Worm (Caenorhabditis elegans) whole organism, mixed stage, embryonic: ENCODE measurements around the gene F07A11.4.
A peak's percentile ranks its signal among the peaks of the same experiment; 100 is the strongest.

Experiments used
- M03D4.4 ChIP-seq: sonication (generic microtip); optimal IDR thresholded peaks from 2 replicates; lab custom pipeline; 2017; ENCODE audit warnings: mild to moderate bottlenecking, missing genetic modification characterization, missing compliant biosample characterization
- bed-3 ChIP-seq: fragments of 200-800 bp; sonication (Bioruptor generic); optimal IDR thresholded peaks from 3 replicates; lab custom pipeline; 2018; ENCODE audit warnings: mild to moderate bottlenecking, missing genetic modification characterization, moderate library complexity, missing compliant biosample characterization
- blmp-1 ChIP-seq: fragments of 150-350 bp; optimal IDR thresholded peaks from 2 replicates; lab custom pipeline; 2014; ENCODE audit warnings: missing biosample characterization, missing genetic modification characterization
- ceh-39 ChIP-seq: fragments of 150-350 bp; optimal IDR thresholded peaks from 2 replicates; lab custom pipeline; 2014; ENCODE audit warnings: missing biosample characterization, missing genetic modification characterization
- ceh-43 ChIP-seq: fragments of 200-800 bp; sonication (Bioruptor generic); optimal IDR thresholded peaks from 2 replicates; lab custom pipeline; 2018; ENCODE audit warnings: mild to moderate bottlenecking, missing genetic modification characterization, moderate library complexity, missing compliant biosample characterization
- ceh-83 ChIP-seq: fragments of 200-800 bp; sonication (Bioruptor generic); optimal IDR thresholded peaks from 2 replicates; lab custom pipeline; 2018; ENCODE audit warnings: mild to moderate bottlenecking, missing genetic modification characterization, missing compliant biosample characterization
- ces-1 ChIP-seq: fragments of 150-350 bp; optimal IDR thresholded peaks from 2 replicates; lab custom pipeline; 2014; ENCODE audit warnings: missing biosample characterization, missing genetic modification reagents, missing genetic modification characterization
- cnd-1 ChIP-seq: fragments of 200-800 bp; sonication (Bioruptor generic); optimal IDR thresholded peaks from 2 replicates; lab custom pipeline; 2018; ENCODE audit warnings: mild to moderate bottlenecking, missing genetic modification characterization, missing compliant biosample characterization
- drap-1 ChIP-seq: fragments of 200-800 bp; sonication (Bioruptor generic); optimal IDR thresholded peaks from 3 replicates; lab custom pipeline; 2018; ENCODE audit warnings: mild to moderate bottlenecking, missing genetic modification characterization, missing compliant biosample characterization
- elt-1 ChIP-seq: sonication (generic microtip); optimal IDR thresholded peaks from 2 replicates; lab custom pipeline; 2017; ENCODE audit warnings: missing genetic modification characterization, mild to moderate bottlenecking, missing compliant biosample characterization, antibody characterized with exemption, moderate library complexity, borderline replicate concordance; ENCODE audit not compliant: insufficient read depth
- elt-3 ChIP-seq: fragments of 150-350 bp; optimal IDR thresholded peaks from 2 replicates; lab custom pipeline; 2014; ENCODE audit warnings: missing biosample characterization, missing genetic modification characterization
- flh-1 ChIP-seq: fragments of 200-800 bp; sonication (Bioruptor generic); optimal IDR thresholded peaks from 2 replicates; lab custom pipeline; 2018; ENCODE audit warnings: mild to moderate bottlenecking, missing genetic modification characterization, moderate library complexity, missing compliant biosample characterization
- ham-2 ChIP-seq: fragments of 200-800 bp; sonication (Bioruptor generic); optimal IDR thresholded peaks from 2 replicates; lab custom pipeline; 2018; ENCODE audit warnings: mild to moderate bottlenecking, missing genetic modification characterization, missing compliant biosample characterization
- lin-32 ChIP-seq: fragments of 200-800 bp; sonication (Bioruptor generic); optimal IDR thresholded peaks from 2 replicates; lab custom pipeline; 2018; ENCODE audit warnings: mild to moderate bottlenecking, missing genetic modification characterization, missing compliant biosample characterization
- lsy-2 ChIP-seq: fragments of 150-350 bp; optimal IDR thresholded peaks from 2 replicates; lab custom pipeline; 2014; ENCODE audit warnings: missing biosample characterization, missing genetic modification characterization
- mab-5 ChIP-seq: fragments of 150-350 bp; optimal IDR thresholded peaks from 2 replicates; lab custom pipeline; 2014; ENCODE audit warnings: missing biosample characterization, missing genetic modification characterization
- mep-1 ChIP-seq: fragments of 150-350 bp; optimal IDR thresholded peaks from 2 replicates; lab custom pipeline; 2017; ENCODE audit warnings: missing biosample characterization, missing genetic modification reagents, missing genetic modification characterization, inconsistent platforms
- mls-2 ChIP-seq: sonication (generic microtip); optimal IDR thresholded peaks from 2 replicates; lab custom pipeline; 2016; ENCODE audit warnings: mild to moderate bottlenecking, missing genetic modification characterization, moderate library complexity, missing compliant biosample characterization
- nhr-12 ChIP-seq: fragments of 150-350 bp; optimal IDR thresholded peaks from 2 replicates; lab custom pipeline; 2014; ENCODE audit warnings: missing biosample characterization, missing genetic modification characterization
- nhr-237 ChIP-seq: fragments of 150-350 bp; optimal IDR thresholded peaks from 2 replicates; lab custom pipeline; 2014; ENCODE audit warnings: missing biosample characterization, missing genetic modification characterization
- nhr-28 ChIP-seq: fragments of 150-350 bp; optimal IDR thresholded peaks from 2 replicates; lab custom pipeline; 2014; ENCODE audit warnings: missing biosample characterization, missing genetic modification characterization
- nhr-76 ChIP-seq: sonication (generic microtip); optimal IDR thresholded peaks from 2 replicates; lab custom pipeline; 2017; ENCODE audit warnings: missing biosample characterization, missing genetic modification characterization
- pha-4 ChIP-seq: fragments of 150-350 bp; optimal IDR thresholded peaks from 2 replicates; lab custom pipeline; 2018; ENCODE audit warnings: missing biosample characterization, missing genetic modification reagents, missing genetic modification characterization
- sem-2 ChIP-seq: fragments of 200-800 bp; sonication (Bioruptor generic); optimal IDR thresholded peaks from 2 replicates; lab custom pipeline; 2018; ENCODE audit warnings: mild to moderate bottlenecking, missing genetic modification characterization, missing compliant biosample characterization
- snpc-4 ChIP-seq: fragments of 150-350 bp; optimal IDR thresholded peaks from 2 replicates; lab custom pipeline; 2014; ENCODE audit warnings: missing biosample characterization, missing genetic modification characterization
- sptf-1 ChIP-seq: sonication (generic microtip); optimal IDR thresholded peaks from 2 replicates; lab custom pipeline; 2017; ENCODE audit warnings: mild to moderate bottlenecking, missing genetic modification characterization, moderate library complexity, missing compliant biosample characterization
- unc-120 ChIP-seq: sonication (generic microtip); optimal IDR thresholded peaks from 2 replicates; lab custom pipeline; 2017; ENCODE audit warnings: missing genetic modification characterization, missing compliant biosample characterization; ENCODE audit not compliant: poor library complexity, severe bottlenecking
- unc-62 ChIP-seq: fragments of 150-350 bp; optimal IDR thresholded peaks from 2 replicates; lab custom pipeline; 2014; ENCODE audit warnings: missing biosample characterization, missing genetic modification reagents, missing genetic modification characterization
- zip-8 ChIP-seq: fragments of 150-350 bp; optimal IDR thresholded peaks from 2 replicates; lab custom pipeline; 2014; ENCODE audit warnings: missing biosample characterization, missing genetic modification characterization
- ztf-11 ChIP-seq: fragments of 150-350 bp; optimal IDR thresholded peaks from 2 replicates; lab custom pipeline; 2014; ENCODE audit warnings: missing biosample characterization, missing genetic modification characterization

Gene F07A11.4

ce11 chrII:11649239-11649638, 48.4 kb downstream of the F07A11.4 start:
- no peak for TF ChIP-seq nhr-28 (tag; lab: Kevin White, UChicago)
- no peak for TF ChIP-seq nhr-76 (tag; lab: Kevin White, UChicago)
- no peak for TF ChIP-seq zip-8 (tag; lab: Kevin White, UChicago)
- TF ChIP-seq unc-120 (tag; lab: Kevin White, UChicago): no peak
- TF ChIP-seq ceh-83 (GFP tag; lab: Kevin White, UChicago): no peak
- no peak for TF ChIP-seq flh-1 (GFP tag; lab: Kevin White, UChicago)
- TF ChIP-seq mep-1 (tag; lab: Kevin White, UChicago): no peak
- no peak for TF ChIP-seq mls-2 (tag; lab: Kevin White, UChicago)
- TF ChIP-seq ceh-39 (tag; lab: Kevin White, UChicago): no peak
- no peak for TF ChIP-seq sem-2 (GFP tag; lab: Kevin White, UChicago)
- TF ChIP-seq bed-3 (GFP tag; lab: Kevin White, UChicago): no peak
- TF ChIP-seq mab-5 (tag; lab: Kevin White, UChicago): no peak
- no peak for TF ChIP-seq blmp-1 (tag; lab: Kevin White, UChicago)
- TF ChIP-seq M03D4.4: no peak
- TF ChIP-seq ceh-43 (GFP tag; lab: Kevin White, UChicago): no peak
- no peak for TF ChIP-seq nhr-237 (tag; lab: Kevin White, UChicago)
- no peak for TF ChIP-seq pha-4

- no peak for TF ChIP-seq unc-120 (tag; lab: Kevin White, UChicago)
- TF ChIP-seq ces-1 (GFP tag; lab: Kevin White, UChicago): no peak
These were observed 50.3 kb downstream of the F07A11.4 start, which contains the start of gene coa-7 for ce11 chrII:11650975-11651588. Gene coa-7, minus strand, starts transcription at chrII:11651148.

- TF ChIP-seq sptf-1 (tag; lab: Kevin White, UChicago): no peak
- no peak for TF ChIP-seq nhr-12 (tag; lab: Kevin White, UChicago)
- TF ChIP-seq mep-1 (tag; lab: Kevin White, UChicago): no peak
- TF ChIP-seq ces-1 (GFP tag; lab: Kevin White, UChicago): no peak
- TF ChIP-seq ztf-11 (tag; lab: Kevin White, UChicago): no peak
- no peak for TF ChIP-seq pha-4
- no peak for TF ChIP-seq elt-1 (tag; lab: Kevin White, UChicago)
- no peak for TF ChIP-seq bed-3 (GFP tag; lab: Kevin White, UChicago)
- no peak for TF ChIP-seq snpc-4 (tag; lab: Kevin White, UChicago)
- TF ChIP-seq, all 35 proteins: peak for 0
These were observed 51.3 kb downstream of the F07A11.4 start for ce11 chrII:11652125-11652524.

ce11 chrII:11652679-11653174, 51.9 kb downstream of the F07A11.4 start, which contains the start of the genes rad-23 and rpn-12:
Gene rad-23, minus strand, starts transcription at chrII:11652729.
Gene rpn-12, plus strand, starts transcription at chrII:11653124.
- TF ChIP-seq lsy-2 (tag; lab: Kevin White, UChicago) (peak; percentile 73), ceh-39 (tag; lab: Kevin White, UChicago) (peak; percentile 33), nhr-237 (tag; lab: Kevin White, UChicago) (peak; percentile 4), mep-1 (tag; lab: Kevin White, UChicago) (peak; percentile 90), sem-2 (GFP tag; lab: Kevin White, UChicago) (no peak)
- TF ChIP-seq, all 35 proteins: peak for 4

- TF ChIP-seq unc-62 (GFP tag; lab: Kevin White, UChicago): no peak
- no peak for TF ChIP-seq elt-1 (tag; lab: Kevin White, UChicago)
- TF ChIP-seq nhr-76 (tag; lab: Kevin White, UChicago): no peak
- no peak for TF ChIP-seq nhr-28 (tag; lab: Kevin White, UChicago)
- TF ChIP-seq lin-32 (GFP tag; lab: Kevin White, UChicago): no peak
- TF ChIP-seq nhr-237 (tag; lab: Kevin White, UChicago): no peak
- no peak for TF ChIP-seq lsy-2 (tag; lab: Kevin White, UChicago)
- TF ChIP-seq ces-1 (GFP tag; lab: Kevin White, UChicago): no peak
- no peak for TF ChIP-seq unc-120 (tag; lab: Kevin White, UChicago)
These were observed 56.3 kb downstream of the F07A11.4 start, which contains the start of gene nep-1 for ce11 chrII:11657079-11657478. Gene nep-1, minus strand, starts transcription at chrII:11657179.

ce11 chrII:11658854-11659253, 58.0 kb downstream of the F07A11.4 start:
- TF ChIP-seq nhr-237 (tag; lab: Kevin White, UChicago) (no peak), zip-8 (tag; lab: Kevin White, UChicago) (no peak), nhr-28 (tag; lab: Kevin White, UChicago) (no peak), ces-1 (GFP tag; lab: Kevin White, UChicago) (no peak), unc-62 (GFP tag; lab: Kevin White, UChicago) (no peak), nhr-12 (tag; lab: Kevin White, UChicago) (no peak), mls-2 (tag; lab: Kevin White, UChicago) (no peak), cnd-1 (tag; lab: Kevin White, UChicago) (no peak), mab-5 (tag; lab: Kevin White, UChicago) (no peak), ztf-11 (tag; lab: Kevin White, UChicago) (no peak), sptf-1 (tag; lab: Kevin White, UChicago) (no peak), ceh-39 (tag; lab: Kevin White, UChicago) (no peak), elt-3 (tag; lab: Kevin White, UChicago) (no peak), flh-1 (GFP tag; lab: Kevin White, UChicago) (no peak), mep-1 (tag; lab: Kevin White, UChicago) (no peak), snpc-4 (tag; lab: Kevin White, UChicago) (no peak), drap-1 (GFP tag; lab: Kevin White, UChicago) (no peak), ham-2 (no peak), blmp-1 (tag; lab: Kevin White, UChicago) (no peak)
- TF ChIP-seq, all 35 proteins: peak for 0
